Fruit fly (Drosophila melanogaster): ENCODE measurements around the gene HLH4C.

The HLH4C gene

DNA sequence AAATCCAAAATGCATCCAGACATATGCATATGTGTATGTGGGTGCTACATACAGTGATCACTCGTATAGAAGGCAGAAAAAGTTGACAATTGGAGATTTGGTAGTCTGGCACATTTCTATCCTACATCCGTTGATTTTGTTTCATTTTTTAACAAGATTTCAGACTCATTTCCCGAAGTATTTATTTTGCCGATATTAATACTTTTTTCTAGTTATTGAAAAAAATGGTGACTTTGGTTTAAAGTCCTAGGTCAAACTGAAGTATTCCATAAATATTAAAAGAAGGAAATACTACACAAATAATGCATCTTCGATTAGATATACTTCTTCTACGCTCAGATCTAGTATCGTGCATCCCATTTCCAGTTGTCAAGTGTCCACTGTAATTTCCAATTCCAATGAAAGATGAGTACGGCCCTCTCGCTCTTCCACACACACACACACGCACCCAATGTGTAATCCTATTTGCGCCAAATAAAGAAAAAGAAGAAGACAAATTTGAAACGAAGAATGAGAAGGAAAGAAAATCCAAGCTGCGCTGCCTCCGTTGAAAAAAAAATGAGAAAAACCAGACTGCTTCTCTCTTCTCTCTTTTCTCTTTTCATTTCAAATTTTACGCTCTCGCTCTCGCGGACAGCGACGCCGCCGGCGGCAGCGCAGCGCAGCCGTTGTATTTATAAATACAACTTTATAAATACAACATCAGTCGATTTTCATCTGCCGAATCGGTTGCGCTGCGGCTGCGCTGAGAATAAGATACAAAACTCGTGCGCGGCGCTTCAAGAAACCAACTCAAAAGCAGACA lies 30.1 kb downstream of the HLH4C start, which contains the start of gene peb (continued):
- TF ChIP-seq CG10543 (GFP tag; optimal IDR thresholded peaks at IDR 0.05) (no peak), Ravus (GFP tag; IDR thresholded peaks at IDR 0.05) (no peak), jigr1 (GFP tag; IDR thresholded peaks at IDR 0.05) (peak; percentile 82), Camta (GFP tag; optimal IDR thresholded peaks at IDR 0.05) (peak; percentile 72), eve (GFP tag; optimal IDR thresholded peaks at IDR 0.05) (peak in 1 of 2 experiments; percentile 62), CG15479 (GFP tag; optimal IDR thresholded peaks at IDR 0.05) (peak; percentile 71), zfh2 (GFP tag; optimal IDR thresholded peaks at IDR 0.05) (no peak), mirr (GFP tag; optimal IDR thresholded peaks at IDR 0.05) (no peak), CG1647 (GFP tag; optimal IDR thresholded peaks at IDR 0.05) (no peak), crol (GFP tag; IDR thresholded peaks at IDR 0.05) (no peak), Usf (GFP tag; optimal IDR thresholded peaks at IDR 0.05) (peak; percentile 32), gsb (GFP tag; IDR thresholded peaks at IDR 0.05) (no peak), CG15011 (GFP tag; optimal IDR thresholded peaks at IDR 0.05) (no peak), CG15073 (GFP tag; optimal IDR thresholded peaks at IDR 0.05) (no peak), Mrtf (GFP tag; IDR thresholded peaks at IDR 0.05) (no peak), br (optimal IDR thresholded peaks at IDR 0.05) (no peak), dm (GFP tag; optimal IDR thresholded peaks at IDR 0.05) (no peak), CG4404 (GFP tag; IDR thresholded peaks at IDR 0.05) (peak; percentile 84), gsb-n (tag; optimal IDR thresholded peaks at IDR 0.05) (peak; percentile 44), CG17359 (tag; optimal IDR thresholded peaks at IDR 0.05) (no peak), Scr (GFP tag; IDR thresholded peaks at IDR 0.05; ENCODE audit: partially characterized antibody) (0 out of 2 replicates have a peak, but pooled peaks have one; percentile 22), CG11456 (GFP tag; IDR thresholded peaks at IDR 0.05) (no peak), HLH3B (GFP tag; IDR thresholded peaks at IDR 0.05) (peak; percentile 37; the same call in 1 of the 2 replicates), Taf1 (GFP tag; IDR thresholded peaks at IDR 0.05) (no peak), CG14441 (GFP tag; IDR thresholded peaks at IDR 0.05) (no peak), Ada2b (GFP tag; IDR thresholded peaks at IDR 0.05) (no peak), Ets97D (GFP tag; optimal IDR thresholded peaks at IDR 0.05) (peak; percentile 34), sd (tag; optimal IDR thresholded peaks at IDR 0.05) (no peak), ara (GFP tag; IDR thresholded peaks at IDR 0.05) (peak; percentile 28; the same call in 1 of the 2 replicates), CG42726 (GFP tag; IDR thresholded peaks at IDR 0.05; ENCODE audit: partially characterized antibody) (0 out of 2 replicates have a peak, but pooled peaks have one; percentile 52), Abd-B (GFP tag; optimal IDR thresholded peaks at IDR 0.05) (no peak), CG13624 (GFP tag; optimal IDR thresholded peaks at IDR 0.05) (no peak), CG3838 (GFP tag; optimal IDR thresholded peaks at IDR 0.05) (no peak), CG1832 (GFP tag; optimal IDR thresholded peaks at IDR 0.05) (peak; percentile 51), Dad (GFP tag; optimal IDR thresholded peaks at IDR 0.05) (peak; percentile 21), CG11723 (GFP tag; optimal IDR thresholded peaks at IDR 0.05) (peak; percentile 11), bbx (GFP tag; IDR thresholded peaks at IDR 0.05; ENCODE audit: partially characterized antibody) (peak; percentile 59), D19A (tag; optimal IDR thresholded peaks at IDR 0.05) (peak; percentile 18), slbo (GFP tag; IDR thresholded peaks at IDR 0.05) (no peak), CG11398 (GFP tag; optimal IDR thresholded peaks at IDR 0.05) (no peak), CG12391 (tag; optimal IDR thresholded peaks at IDR 0.05) (peak; percentile 41), jumu (GFP tag; optimal IDR thresholded peaks at IDR 0.05) (peak; percentile 56), CG4360 (GFP tag; IDR thresholded peaks at IDR 0.05) (no peak), trem (tag; optimal IDR thresholded peaks at IDR 0.05) (no peak), CG8290 (GFP tag; optimal IDR thresholded peaks at IDR 0.05) (peak; percentile 68), CG8290 (tag; optimal IDR thresholded peaks at IDR 0.05) (no peak), CG11560 (tag; IDR thresholded peaks at IDR 0.05) (no peak), HmgD (GFP tag; optimal IDR thresholded peaks at IDR 0.05) (no peak), sens (GFP tag) (peak; percentile 98), CG18764 (GFP tag; optimal IDR thresholded peaks at IDR 0.05) (no peak), shn (GFP tag; optimal IDR thresholded peaks at IDR 0.05) (no peak)

All from whole organism, embryonic.